Fruit fly (Drosophila melanogaster): ENCODE results near the gene Rsph9.

Gene Rsph9

dm6 chr2L:17449608-17450504, 37.4 kb upstream of the Rsph9 start, which contains the start of gene dl:
Gene dl, minus strand, starts transcription at chr2L:17450364.
- 0 out of 2 replicates have a peak, but pooled peaks have one; percentile 4 for TF ChIP-seq onecut (GFP tag; IDR thresholded peaks at IDR 0.05)
- peak; percentile 66 for TF ChIP-seq Myb (GFP tag; optimal IDR thresholded peaks at IDR 0.05)
- TF ChIP-seq Ets65A (GFP tag), result no peak
- no peak for TF ChIP-seq CG1233 (GFP tag; optimal IDR thresholded peaks at IDR 0.05)
- peak; percentile 13; the same call in 1 of the 3 replicates for TF ChIP-seq CG2199 (GFP tag; IDR thresholded peaks at IDR 0.05)
- peak; percentile 38; the same call in 1 of the 2 replicates for TF ChIP-seq CG13287 (GFP tag; IDR thresholded peaks at IDR 0.05; ENCODE audit: partially characterized antibody)
- TF ChIP-seq pfk (GFP tag; optimal IDR thresholded peaks at IDR 0.05), result no peak
- TF ChIP-seq Dbx (GFP tag; IDR thresholded peaks at IDR 0.05), result peak; percentile 11; the same call in 1 of the 3 replicates
- TF ChIP-seq Stat92E (GFP tag; optimal IDR thresholded peaks at IDR 0.05), result no peak
- peak; percentile 85 for TF ChIP-seq Med (GFP tag)
- TF ChIP-seq Pdp1 (GFP tag; optimal IDR thresholded peaks at IDR 0.05), result peak in 1 of 2 experiments; percentile 81
- peak; percentile 95 for TF ChIP-seq exex (tag; optimal IDR thresholded peaks at IDR 0.05)
- TF ChIP-seq GATAe (GFP tag; conservative IDR thresholded peaks at IDR 0.05), result peak; percentile 18; the same call in 1 of the 2 replicates
- TF ChIP-seq CG13894 (tag; optimal IDR thresholded peaks at IDR 0.05), result peak; percentile 7
- TF ChIP-seq CG6683 (GFP tag; optimal IDR thresholded peaks at IDR 0.05), result no peak
- TF ChIP-seq nom (GFP tag; optimal IDR thresholded peaks at IDR 0.05), result peak; percentile 18
- peak; percentile 37; the same call in 1 of the 2 replicates for TF ChIP-seq nerfin-2 (GFP tag; IDR thresholded peaks at IDR 0.05; ENCODE audit: partially characterized antibody)
- TF ChIP-seq ara (GFP tag; IDR thresholded peaks at IDR 0.05), result 0 out of 2 replicates have a peak, but pooled peaks have one; percentile 13
- TF ChIP-seq Trl (optimal IDR thresholded peaks at IDR 0.05), result peak; percentile 66 to 83
- no peak for TF ChIP-seq Trl (GFP tag; optimal IDR thresholded peaks at IDR 0.05)
- peak; percentile 27 for TF ChIP-seq Sox102F (GFP tag; optimal IDR thresholded peaks at IDR 0.05)
- TF ChIP-seq luna (GFP tag; optimal IDR thresholded peaks at IDR 0.05), result no peak
- TF ChIP-seq schlank (tag; optimal IDR thresholded peaks at IDR 0.05), result peak; percentile 12
- peak; percentile 90 for TF ChIP-seq Jarid2 (GFP tag; optimal IDR thresholded peaks at IDR 0.05)
- TF ChIP-seq hkb (optimal IDR thresholded peaks at IDR 0.05), result no peak
- peak; percentile 9; the same call in 1 of the 2 replicates for TF ChIP-seq hkb (GFP tag; IDR thresholded peaks at IDR 0.05)
- TF ChIP-seq BEAF-32 (GFP tag; optimal IDR thresholded peaks at IDR 0.05), result peak; percentile 4
- TF ChIP-seq CG3163 (GFP tag; optimal IDR thresholded peaks at IDR 0.05), result peak; percentile 90
- TF ChIP-seq Awh (GFP tag; IDR thresholded peaks at IDR 0.05), result 0 out of 2 replicates have a peak, but pooled peaks have one; percentile 7
- TF ChIP-seq Asciz (GFP tag; optimal IDR thresholded peaks at IDR 0.05), result peak; percentile 5
- peak; percentile 18; the same call in 1 of the 3 replicates for TF ChIP-seq CG34422 (GFP tag; IDR thresholded peaks at IDR 0.05)
- TF ChIP-seq lab (GFP tag; optimal IDR thresholded peaks at IDR 0.05), result peak; percentile 40
- TF ChIP-seq CG18262 (tag; optimal IDR thresholded peaks at IDR 0.05), result peak; percentile 5
- TF ChIP-seq Scr (GFP tag; IDR thresholded peaks at IDR 0.05; ENCODE audit: partially characterized antibody), result peak; percentile 35; the same call in 1 of the 2 replicates
- TF ChIP-seq ci (GFP tag; IDR thresholded peaks at IDR 0.05), result peak; percentile 53; the same call in 2 of the 3 replicates
- 0 out of 3 replicates have a peak, but pooled peaks have one; percentile 7 for TF ChIP-seq CG11456 (GFP tag; IDR thresholded peaks at IDR 0.05)
- peak; percentile 2 for TF ChIP-seq CG18599 (GFP tag; optimal IDR thresholded peaks at IDR 0.05)
- TF ChIP-seq Atf6 (GFP tag; IDR thresholded peaks at IDR 0.05), result 0 out of 2 replicates have a peak, but pooled peaks have one; percentile 22
- peak; percentile 3 for TF ChIP-seq pzg (GFP tag; optimal IDR thresholded peaks at IDR 0.05)
- TF ChIP-seq Drgx (GFP tag; IDR thresholded peaks at IDR 0.05), result peak; percentile 68
- peak; percentile 10 for TF ChIP-seq sqz (GFP tag; optimal IDR thresholded peaks at IDR 0.05)
- peak; percentile 32; the same call in 1 of the 2 replicates for TF ChIP-seq rib (GFP tag; IDR thresholded peaks at IDR 0.05)
- peak; percentile 28 for TF ChIP-seq slbo (GFP tag; IDR thresholded peaks at IDR 0.05)
- peak; percentile 31; the same call in 1 of the 2 replicates for TF ChIP-seq CG11085 (GFP tag; IDR thresholded peaks at IDR 0.05)
- TF ChIP-seq ato (GFP tag; IDR thresholded peaks at IDR 0.05; ENCODE audit: partially characterized antibody), result peak; percentile 35; the same call in 1 of the 2 replicates
- peak; percentile 5 for TF ChIP-seq CG17568 (GFP tag; optimal IDR thresholded peaks at IDR 0.05)
